Worm (Caenorhabditis elegans): ENCODE measurements around the gene oig-4.

DNA sequence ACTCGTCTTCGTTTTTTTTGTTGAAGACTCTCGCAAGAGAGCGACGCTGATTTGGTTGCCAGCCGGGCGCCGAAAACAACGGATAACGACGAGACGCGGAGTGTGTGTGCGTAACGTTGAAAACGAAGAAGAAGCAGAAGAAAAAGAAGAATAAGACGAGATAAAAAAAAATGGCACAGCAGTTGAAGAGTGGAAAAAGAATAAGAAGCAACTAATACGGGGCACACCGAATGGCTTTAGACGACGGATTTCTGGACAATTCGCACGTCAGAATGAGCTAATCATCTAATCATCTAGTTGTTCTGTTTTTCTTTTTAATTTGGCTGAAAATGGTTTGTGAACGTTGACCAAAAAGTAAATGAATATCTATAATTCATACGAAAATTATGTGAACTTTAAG is 23.6 kb downstream of the oig-4 start:
- TF ChIP-seq ceh-83 (GFP tag; optimal IDR thresholded peaks at IDR 0.05) (no peak), zip-8 (tag; optimal IDR thresholded peaks at IDR 0.05) (no peak)
